Worm (Caenorhabditis elegans): ENCODE results near the gene gas-1.
A peak's percentile ranks its signal among the peaks of the same experiment; 100 is the strongest.

The gas-1 gene

ce11 chrX:15622041-15622440, 31.8 kb upstream of the gas-1 start:
- TF ChIP-seq pqm-1 (tag; optimal IDR thresholded peaks at IDR 0.05) (peak; percentile 46), elt-2 (tag; optimal IDR thresholded peaks at IDR 0.05) (peak; percentile 65), nhr-76 (tag; optimal IDR thresholded peaks at IDR 0.05) (no peak), lin-39 (tag; optimal IDR thresholded peaks at IDR 0.05) (no peak)

DNA sequence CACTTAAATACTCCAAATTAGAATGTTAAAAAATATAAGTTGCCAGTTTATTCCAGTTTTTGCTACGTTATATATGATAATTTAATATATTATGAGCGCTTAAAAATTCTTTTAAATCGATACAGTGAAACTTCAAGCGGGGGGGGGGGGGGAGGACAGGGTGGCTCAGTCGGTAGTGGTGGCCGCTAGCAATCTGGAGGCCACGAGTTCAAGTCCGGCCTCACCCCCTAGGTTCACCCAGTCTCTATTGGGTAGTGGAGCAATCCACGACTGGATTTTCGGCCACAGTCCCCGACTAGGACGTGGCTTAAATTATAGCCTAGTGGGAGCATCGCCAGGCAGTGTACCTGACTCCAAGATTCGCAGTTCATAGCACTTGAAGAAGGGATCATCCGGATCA, 30.8 kb upstream of the gas-1 start:
- TF ChIP-seq nhr-77 (tag; optimal IDR thresholded peaks at IDR 0.05) (no peak), ztf-11 (tag; optimal IDR thresholded peaks at IDR 0.05) (no peak), jun-1 (tag; optimal IDR thresholded peaks at IDR 0.05) (no peak), mml-1 (tag; optimal IDR thresholded peaks at IDR 0.05) (no peak), elt-1 (tag; optimal IDR thresholded peaks at IDR 0.05) (no peak)

DNA sequence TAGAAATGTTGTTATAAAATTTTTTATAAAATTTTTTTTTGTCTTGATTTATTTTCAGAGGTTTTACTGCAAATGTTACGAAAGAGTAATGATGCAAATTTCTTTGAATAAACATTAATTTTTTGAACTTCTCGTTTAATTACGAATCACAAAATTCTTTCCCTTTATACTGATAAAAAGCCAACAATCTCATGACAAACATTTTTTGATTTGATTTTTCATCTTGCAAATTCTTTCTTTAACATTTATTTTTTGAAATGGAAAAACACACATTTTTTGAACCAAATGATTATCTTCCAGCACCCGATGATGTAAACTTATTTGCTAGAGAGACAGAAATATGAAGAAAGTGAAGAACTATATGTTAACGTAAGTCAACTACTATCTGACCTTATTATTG, 30.0 kb upstream of the gas-1 start, which contains the start of gene K09E9.1:
TSS of gene K09E9.1 (plus strand) at position 301 of the 400 bp plus-strand sequence.
- TF ChIP-seq ceh-28 (tag; optimal IDR thresholded peaks at IDR 0.05) (no peak), nhr-237 (tag; optimal IDR thresholded peaks at IDR 0.05) (no peak), elt-2 (tag; optimal IDR thresholded peaks at IDR 0.05) (peak; percentile 18), unc-62 (GFP tag; optimal IDR thresholded peaks at IDR 0.05) (no peak), nhr-12 (tag; optimal IDR thresholded peaks at IDR 0.05) (no peak)

DNA sequence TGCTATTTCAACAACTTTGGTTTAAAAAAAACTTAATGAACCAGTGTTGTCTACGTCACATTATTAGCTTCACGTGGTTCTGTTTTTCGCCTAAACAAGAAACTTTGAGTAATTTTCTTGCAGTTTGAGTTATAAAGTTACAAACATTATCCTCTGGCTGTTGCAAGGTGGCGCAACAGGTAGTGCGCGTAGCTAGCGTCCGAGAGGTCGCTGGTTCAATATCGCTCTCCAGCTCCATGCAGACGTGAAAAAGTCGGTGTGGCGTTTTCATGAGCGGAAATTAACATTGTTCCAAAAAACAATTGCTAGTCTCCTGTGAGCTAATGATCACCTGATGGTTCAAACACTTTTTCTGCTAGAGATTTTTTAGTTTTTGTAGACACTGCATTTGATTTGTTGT, 29.1 kb upstream of the gas-1 start:
- TF ChIP-seq nhr-43 (tag; optimal IDR thresholded peaks at IDR 0.05; ENCODE audit: poor library complexity, severe bottlenecking) (peak; percentile 19), elt-2 (tag; optimal IDR thresholded peaks at IDR 0.05) (peak; percentile 26), lsy-12 (tag; optimal IDR thresholded peaks at IDR 0.05) (peak; percentile 16), nfya-1 (tag; optimal IDR thresholded peaks at IDR 0.05; ENCODE audit: insufficient read depth) (peak; percentile 2), unc-62 (GFP tag; optimal IDR thresholded peaks at IDR 0.05) (no peak)

DNA sequence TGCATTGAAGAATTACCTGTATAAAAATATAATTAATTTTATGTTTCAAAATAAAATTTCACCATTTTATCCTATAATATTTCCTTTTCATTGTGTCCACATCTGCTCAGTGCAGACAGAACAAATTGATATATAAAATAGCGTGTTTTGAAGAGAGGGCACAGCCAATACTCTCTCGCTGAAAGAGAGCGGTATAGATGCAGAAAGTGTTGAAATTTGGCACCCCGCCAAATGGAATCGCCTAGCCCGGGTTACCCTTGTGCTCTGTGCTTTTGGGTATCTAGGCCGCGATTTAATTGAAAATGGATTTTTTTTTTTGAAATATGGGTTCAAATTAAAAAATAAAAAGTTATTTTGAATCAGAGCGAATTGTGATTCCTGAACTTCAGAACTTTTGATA, 27.0 kb upstream of the gas-1 start:
- TF ChIP-seq pha-4 (tag; optimal IDR thresholded peaks at IDR 0.05) (peak; percentile 54), ZK546.5 (tag; optimal IDR thresholded peaks at IDR 0.05) (no peak), nfya-1 (tag; optimal IDR thresholded peaks at IDR 0.05; ENCODE audit: insufficient read depth) (peak; percentile 38), lin-39 (tag; optimal IDR thresholded peaks at IDR 0.05) (peak; percentile 58), pqm-1 (tag; optimal IDR thresholded peaks at IDR 0.05) (no peak), elt-2 (tag; optimal IDR thresholded peaks at IDR 0.05) (peak; percentile 9)

DNA sequence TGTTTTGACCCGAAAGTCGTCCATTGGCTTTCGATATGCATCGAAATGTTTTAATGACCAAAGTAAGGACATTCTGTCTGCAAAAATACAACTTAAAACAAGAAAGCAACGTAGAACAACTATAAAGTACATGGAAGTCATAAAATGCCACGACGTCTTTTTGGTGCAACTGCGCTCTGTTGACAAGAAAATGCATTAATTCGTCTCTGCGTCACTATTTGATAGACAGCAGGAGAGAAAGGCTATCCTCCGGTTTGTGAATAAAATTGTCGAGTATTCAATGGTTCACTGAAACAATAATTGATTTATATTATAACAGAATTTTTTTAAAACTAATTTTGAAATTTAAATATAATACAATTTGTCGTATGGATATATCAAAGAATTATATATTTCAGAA, 26.2 kb upstream of the gas-1 start, which contains the start of gene ergi-3:
TSS of gene ergi-3 (minus strand) at position 311 of the 400 bp plus-strand sequence.
- TF ChIP-seq sea-2 (GFP tag; optimal IDR thresholded peaks at IDR 0.05) (no peak), snpc-4 (tag; optimal IDR thresholded peaks at IDR 0.05) (peak; percentile 68), elt-3 (tag; optimal IDR thresholded peaks at IDR 0.05) (peak in 1 of 3 experiments; percentile 47), nfya-1 (tag; optimal IDR thresholded peaks at IDR 0.05; ENCODE audit: insufficient read depth) (peak; percentile 77), lin-39 (tag; optimal IDR thresholded peaks at IDR 0.05) (peak; percentile 88), fos-1 (tag; optimal IDR thresholded peaks at IDR 0.05) (no peak), unc-39 (tag; optimal IDR thresholded peaks at IDR 0.05) (no peak), hmg-11 (tag; optimal IDR thresholded peaks at IDR 0.05) (no peak), nhr-12 (tag; optimal IDR thresholded peaks at IDR 0.05) (no peak), jun-1 (tag; optimal IDR thresholded peaks at IDR 0.05) (peak; percentile 50), elt-2 (tag; optimal IDR thresholded peaks at IDR 0.05) (peak; percentile 45), nhr-237 (tag; optimal IDR thresholded peaks at IDR 0.05) (no peak), lin-15B (tag; optimal IDR thresholded peaks at IDR 0.05) (peak; percentile 78), pha-4 (tag; optimal IDR thresholded peaks at IDR 0.05) (peak; percentile 82), mml-1 (tag; optimal IDR thresholded peaks at IDR 0.05) (no peak), egl-5 (tag; optimal IDR thresholded peaks at IDR 0.05) (peak; percentile 77), nhr-25 (tag; optimal IDR thresholded peaks at IDR 0.05) (peak; percentile 75), R02D3.7 (tag; optimal IDR thresholded peaks at IDR 0.05) (no peak), nhr-23 (tag; optimal IDR thresholded peaks at IDR 0.05) (peak; percentile 60), ceh-16 (tag; optimal IDR thresholded peaks at IDR 0.05) (no peak)

All from whole organism, L3 larva.